Fruit fly (Drosophila melanogaster) whole organism, prepupa: Measurements from ENCODE around the gene CG4702.

Experiments
- CG10631 ChIP-seq: fragments of 200-800 bp; sonication (Bioruptor generic); optimal IDR thresholded peaks from 2 replicates; lab custom pipeline; 2016; ENCODE audit warnings: missing biosample characterization, missing genetic modification characterization
- CG10669 ChIP-seq: fragments of 200-800 bp; sonication (Bioruptor generic); optimal IDR thresholded peaks from 3 replicates; lab custom pipeline; 2018; ENCODE audit warnings: missing biosample characterization, mild to moderate bottlenecking, missing genetic modification characterization, moderate library complexity
- CG11294 ChIP-seq: fragments of 200-800 bp; sonication (Bioruptor generic); IDR thresholded peaks from 2 replicates; pipeline ENCODE4 v1.3.6; 2022; ENCODE audit warnings: missing biosample characterization, missing genetic modification characterization
- CG11762 ChIP-seq: fragments of 200-800 bp; sonication (Bioruptor generic); optimal IDR thresholded peaks from 3 replicates; lab custom pipeline; 2016; ENCODE audit warnings: missing biosample characterization, missing genetic modification characterization; ENCODE audit not compliant: insufficient read depth
- CG11902 ChIP-seq: fragments of 200-800 bp; sonication (Bioruptor generic); optimal IDR thresholded peaks from 3 replicates; lab custom pipeline; 2016; ENCODE audit warnings: missing biosample characterization, missing genetic modification characterization
- CG15336 ChIP-seq: fragments of 200-800 bp; sonication (Bioruptor generic); IDR thresholded peaks from 2 replicates; pipeline ENCODE4 v1.3.6; 2022; ENCODE audit warnings: missing biosample characterization, missing genetic modification characterization
- CG1621 ChIP-seq: fragments of 200-800 bp; sonication (Bioruptor generic); optimal IDR thresholded peaks from 3 replicates; lab custom pipeline; 2018; ENCODE audit warnings: missing biosample characterization, mild to moderate bottlenecking, missing genetic modification characterization
- CG16779 ChIP-seq: fragments of 200-800 bp; sonication (Bioruptor generic); optimal IDR thresholded peaks from 3 replicates; lab custom pipeline; 2017; ENCODE audit warnings: missing biosample characterization, mild to moderate bottlenecking, missing genetic modification characterization
- CG3032 ChIP-seq: fragments of 200-800 bp; optimal IDR thresholded peaks from 2 replicates; lab custom pipeline; 2019; ENCODE audit warnings: missing biosample characterization, mild to moderate bottlenecking, missing genetic modification characterization, moderate library complexity
- CG31627 ChIP-seq: fragments of 200-800 bp; sonication (Bioruptor generic); optimal IDR thresholded peaks from 3 replicates; lab custom pipeline; 2016; ENCODE audit warnings: missing biosample characterization, missing genetic modification characterization
- CG32006 ChIP-seq: fragments of 200-800 bp; sonication (Bioruptor generic); optimal IDR thresholded peaks from 3 replicates; lab custom pipeline; 2017; ENCODE audit warnings: missing biosample characterization, mild to moderate bottlenecking, missing genetic modification characterization
- CG34406 ChIP-seq: fragments of 200-800 bp; sonication (Bioruptor generic); optimal IDR thresholded peaks from 3 replicates; lab custom pipeline; 2016; ENCODE audit warnings: missing biosample characterization, missing genetic modification characterization
- CG3919 ChIP-seq: fragments of 200-800 bp; sonication (Bioruptor generic); optimal IDR thresholded peaks from 3 replicates; lab custom pipeline; 2016; ENCODE audit warnings: missing biosample characterization, missing genetic modification characterization
- CG4318 ChIP-seq: fragments of 200-800 bp; sonication (Bioruptor generic); optimal IDR thresholded peaks from 3 replicates; lab custom pipeline; 2017; ENCODE audit warnings: missing biosample characterization, mild to moderate bottlenecking, missing genetic modification characterization
- CG6163 ChIP-seq: fragments of 200-800 bp; sonication (Bioruptor generic); IDR thresholded peaks from 3 replicates; pipeline ENCODE4 v1.3.6; 2022; ENCODE audit warnings: missing biosample characterization, missing genetic modification characterization
- CG6276 ChIP-seq: fragments of 200-800 bp; sonication (Bioruptor generic); optimal IDR thresholded peaks from 2 replicates; lab custom pipeline; 2017; ENCODE audit warnings: missing biosample characterization, mild to moderate bottlenecking, missing genetic modification characterization
- CG6792 ChIP-seq: fragments of 200-800 bp; sonication (Bioruptor generic); optimal IDR thresholded peaks from 3 replicates; lab custom pipeline; 2016; ENCODE audit warnings: missing biosample characterization, missing genetic modification characterization
- CG6808 ChIP-seq: fragments of 200-800 bp; sonication (Bioruptor generic); optimal IDR thresholded peaks from 3 replicates; lab custom pipeline; 2017; ENCODE audit warnings: missing biosample characterization, missing genetic modification characterization, mild to moderate bottlenecking, moderate library complexity, missing genetic modification reagents
- CG6854 ChIP-seq: fragments of 200-800 bp; sonication (Bioruptor generic); optimal IDR thresholded peaks from 2 replicates; lab custom pipeline; 2017; ENCODE audit warnings: missing biosample characterization, mild to moderate bottlenecking, missing genetic modification characterization
- CG7368 ChIP-seq: fragments of 200-800 bp; sonication (Bioruptor generic); optimal IDR thresholded peaks from 3 replicates; lab custom pipeline; 2016; ENCODE audit warnings: missing biosample characterization, missing genetic modification characterization
- CG8319 ChIP-seq: fragments of 200-800 bp; sonication (Bioruptor generic); optimal IDR thresholded peaks from 3 replicates; lab custom pipeline; 2016; ENCODE audit warnings: missing biosample characterization, missing genetic modification characterization
- CG8632 ChIP-seq: fragments of 200-800 bp; sonication (Bioruptor generic); optimal IDR thresholded peaks from 3 replicates; lab custom pipeline; 2016; ENCODE audit warnings: missing biosample characterization, missing genetic modification characterization
- CG9139 ChIP-seq: fragments of 200-800 bp; sonication (Bioruptor generic); optimal IDR thresholded peaks from 3 replicates; lab custom pipeline; 2017; ENCODE audit warnings: missing biosample characterization, mild to moderate bottlenecking, missing genetic modification characterization
- Eip75B ChIP-seq: fragments of 200-800 bp; sonication (Bioruptor generic); optimal IDR thresholded peaks from 3 replicates; lab custom pipeline; 2016; ENCODE audit warnings: missing biosample characterization, missing genetic modification characterization
- Eip78C ChIP-seq: fragments of 200-800 bp; sonication (Bioruptor generic); peaks from one replicate; lab custom pipeline; 2016; ENCODE audit warnings: missing biosample characterization, missing genetic modification characterization
- Eip93F ChIP-seq: fragments of 200-800 bp; sonication (Bioruptor generic); optimal IDR thresholded peaks from 2 replicates; lab custom pipeline; 2016; ENCODE audit warnings: missing biosample characterization, mild to moderate bottlenecking, missing genetic modification characterization
- Ets21C ChIP-seq: fragments of 200-800 bp; sonication (Bioruptor generic); optimal IDR thresholded peaks from 3 replicates; lab custom pipeline; 2016; ENCODE audit warnings: missing biosample characterization, missing genetic modification characterization
- Ets96B ChIP-seq: fragments of 200-800 bp; optimal IDR thresholded peaks from 2 replicates; lab custom pipeline; 2019; ENCODE audit warnings: missing biosample characterization, mild to moderate bottlenecking, missing genetic modification characterization, moderate library complexity
- Gug ChIP-seq: fragments of 200-800 bp; sonication (Bioruptor generic); IDR thresholded peaks from 2 replicates; pipeline ENCODE4 v1.3.6; 2022; ENCODE audit warnings: missing biosample characterization, missing genetic modification characterization
- Hr39 ChIP-seq: fragments of 200-800 bp; sonication (Bioruptor generic); optimal IDR thresholded peaks from 2 replicates; lab custom pipeline; 2016; ENCODE audit warnings: missing biosample characterization, missing genetic modification characterization
- Hr4 ChIP-seq: fragments of 200-800 bp; sonication (Bioruptor generic); optimal IDR thresholded peaks from 3 replicates; lab custom pipeline; 2016; ENCODE audit warnings: missing biosample characterization, missing genetic modification characterization
- Lpt ChIP-seq: fragments of 200-800 bp; sonication (Bioruptor generic); optimal IDR thresholded peaks from 3 replicates; lab custom pipeline; 2016; ENCODE audit warnings: missing biosample characterization, missing genetic modification characterization
- Met ChIP-seq: fragments of 200-800 bp; sonication (Bioruptor generic); optimal IDR thresholded peaks from 3 replicates; lab custom pipeline; 2016; ENCODE audit warnings: missing biosample characterization, missing genetic modification characterization
- OdsH ChIP-seq: fragments of 200-800 bp; sonication (Bioruptor generic); optimal IDR thresholded peaks from 3 replicates; lab custom pipeline; 2016; ENCODE audit warnings: missing biosample characterization, missing genetic modification characterization
- Smox ChIP-seq: fragments of 200-800 bp; sonication (Bioruptor generic); optimal IDR thresholded peaks from 3 replicates; lab custom pipeline; 2016; ENCODE audit warnings: missing biosample characterization, missing genetic modification characterization
- Sox102F ChIP-seq: fragments of 200-800 bp; sonication (Bioruptor generic); optimal IDR thresholded peaks from 2 replicates; lab custom pipeline; 2016; ENCODE audit warnings: missing biosample characterization, mild to moderate bottlenecking, missing genetic modification characterization
- Sox14 ChIP-seq: fragments of 200-800 bp; sonication (Bioruptor generic); optimal IDR thresholded peaks from 3 replicates; lab custom pipeline; 2016; ENCODE audit warnings: missing biosample characterization, missing genetic modification characterization
- Sox15 ChIP-seq: fragments of 200-800 bp; sonication (Bioruptor generic); optimal IDR thresholded peaks from 3 replicates; lab custom pipeline; 2016; ENCODE audit warnings: missing biosample characterization, missing genetic modification characterization
- achi ChIP-seq: fragments of 200-800 bp; sonication (Bioruptor generic); optimal IDR thresholded peaks from 3 replicates; lab custom pipeline; 2016; ENCODE audit warnings: missing biosample characterization, missing genetic modification characterization
- acj6 ChIP-seq: fragments of 200-800 bp; sonication (Bioruptor generic); optimal IDR thresholded peaks from 3 replicates; lab custom pipeline; 2016; ENCODE audit warnings: missing biosample characterization, missing genetic modification characterization
- dsx ChIP-seq: fragments of 200-800 bp; optimal IDR thresholded peaks from 3 replicates; lab custom pipeline; 2019; ENCODE audit warnings: missing biosample characterization, mild to moderate bottlenecking, missing genetic modification characterization, moderate library complexity; ENCODE audit not compliant: poor library complexity, severe bottlenecking
- eg ChIP-seq: fragments of 200-800 bp; sonication (Bioruptor generic); IDR thresholded peaks from 3 replicates; pipeline ENCODE4 v1.3.6; 2022; ENCODE audit warnings: missing biosample characterization, missing genetic modification characterization
- fd85E ChIP-seq: fragments of 200-800 bp; sonication (Bioruptor generic); optimal IDR thresholded peaks from 3 replicates; lab custom pipeline; 2016; ENCODE audit warnings: missing biosample characterization, missing genetic modification characterization
- fkh ChIP-seq: fragments of 200-800 bp; sonication (Bioruptor generic); optimal IDR thresholded peaks from 3 replicates; lab custom pipeline; 2017; ENCODE audit warnings: missing biosample characterization, mild to moderate bottlenecking, missing genetic modification characterization, moderate library complexity
- net ChIP-seq: fragments of 200-800 bp; sonication (Bioruptor generic); optimal IDR thresholded peaks from 3 replicates; lab custom pipeline; 2016; ENCODE audit warnings: missing biosample characterization, missing genetic modification characterization
- pdm3 ChIP-seq: fragments of 200-800 bp; sonication (Bioruptor generic); optimal IDR thresholded peaks from 3 replicates; lab custom pipeline; 2016; ENCODE audit warnings: missing biosample characterization, missing genetic modification characterization
- salr ChIP-seq, 2 experiments: fragments of 200-800 bp; sonication (Bioruptor generic); optimal IDR thresholded peaks; 3 replicates each; lab custom pipeline; 2016 to 2018; ENCODE audit warnings: missing biosample characterization in 2 of 2, missing genetic modification characterization in 2 of 2, mild to moderate bottlenecking in 1 of 2
- spab ChIP-seq: fragments of 200-800 bp; sonication (Bioruptor generic); optimal IDR thresholded peaks from 2 replicates; lab custom pipeline; 2017; ENCODE audit warnings: missing biosample characterization, mild to moderate bottlenecking, missing genetic modification characterization, missing genetic modification reagents
- ss ChIP-seq, 2 experiments: fragments of 200-800 bp; sonication (Bioruptor generic); optimal IDR thresholded peaks; 2 replicates in 1 of 2; 3 replicates in 1 of 2; lab custom pipeline; 2017 to 2018; ENCODE audit warnings: mild to moderate bottlenecking in 2 of 2, missing biosample characterization in 2 of 2, missing genetic modification characterization in 2 of 2, moderate library complexity in 1 of 2
- svp ChIP-seq: fragments of 200-800 bp; sonication (Bioruptor generic); peaks from one replicate; lab custom pipeline; 2016; ENCODE audit warnings: missing biosample characterization, missing genetic modification characterization
- topi ChIP-seq: fragments of 200-800 bp; sonication (Bioruptor generic); optimal IDR thresholded peaks from 3 replicates; lab custom pipeline; 2016; ENCODE audit warnings: missing biosample characterization, missing genetic modification characterization
- vri ChIP-seq: fragments of 200-800 bp; sonication (Bioruptor generic); optimal IDR thresholded peaks from 3 replicates; lab custom pipeline; 2016; ENCODE audit warnings: missing biosample characterization, mild to moderate bottlenecking, missing genetic modification characterization

Gene CG4702

DNA sequence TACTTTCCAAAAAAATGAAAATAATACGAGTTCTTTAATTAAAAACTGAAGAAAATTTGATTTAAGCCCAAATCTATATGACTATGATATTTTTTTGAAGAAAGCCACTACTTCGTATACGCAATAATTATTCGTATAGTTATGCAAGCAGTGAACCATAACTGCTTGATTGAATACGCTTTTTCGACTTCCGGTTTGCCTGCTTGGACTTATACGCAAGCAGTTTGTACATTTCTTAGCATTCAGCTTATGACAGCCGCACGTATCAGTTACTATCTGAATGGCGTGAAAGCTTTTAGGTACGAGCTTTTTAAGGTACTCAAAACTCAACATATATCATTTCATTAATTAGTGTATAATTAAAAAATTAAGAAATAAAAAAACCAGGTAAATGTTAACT is 6.8 kb downstream of the CG4702 start:
- peak; percentile 79 for TF ChIP-seq pdm3 (GFP tag; lab: Kevin White, UChicago)
- peak; percentile 37 for TF ChIP-seq Ets96B (tag; lab: Kevin White, UChicago)
- TF ChIP-seq CG6276 (GFP tag; lab: Kevin White, UChicago): no peak
- peak; percentile 64 for TF ChIP-seq fkh (GFP tag; lab: Kevin White, UChicago)
- TF ChIP-seq achi (GFP tag; lab: Kevin White, UChicago): peak; percentile 68
- peak; percentile 81 for TF ChIP-seq CG10631
- peak; percentile 69 for TF ChIP-seq Sox102F (GFP tag; lab: Kevin White, UChicago)
- TF ChIP-seq CG3919: peak; percentile 83
- TF ChIP-seq Hr39 (GFP tag; lab: Kevin White, UChicago): peak; percentile 85
- peak; percentile 12; the same call in 1 of the 2 replicates for TF ChIP-seq CG11294 (GFP tag; lab: Robert Waterston, UW)
- peak; percentile 57 for TF ChIP-seq Sox14 (GFP tag; lab: Kevin White, UChicago)
- peak; percentile 33 for TF ChIP-seq spab (GFP tag; lab: Kevin White, UChicago)
- TF ChIP-seq Eip75B (GFP tag; lab: Kevin White, UChicago): peak; percentile 81
- peak; percentile 70 for TF ChIP-seq net
- TF ChIP-seq vri (GFP tag; lab: Kevin White, UChicago): peak; percentile 62
- peak; percentile 79 for TF ChIP-seq svp (GFP tag; lab: Kevin White, UChicago)
- peak; percentile 70 for TF ChIP-seq CG3032 (tag; lab: Kevin White, UChicago)
- TF ChIP-seq CG8319 (GFP tag; lab: Kevin White, UChicago): peak; percentile 79
- no peak for TF ChIP-seq Eip93F (GFP tag; lab: Kevin White, UChicago)
- peak; percentile 61 for TF ChIP-seq Ets21C (GFP tag; lab: Kevin White, UChicago)
- peak; percentile 75 for TF ChIP-seq topi
- peak; percentile 1 for TF ChIP-seq Lpt
- peak; percentile 43 to 84 for TF ChIP-seq salr (GFP tag; optimal IDR thresholded peaks at IDR 0.05; lab: Kevin White, UChicago)
- TF ChIP-seq CG4318 (GFP tag; lab: Kevin White, UChicago): peak; percentile 10
- TF ChIP-seq CG34406 (GFP tag; lab: Kevin White, UChicago): peak; percentile 71
- peak; percentile 59 for TF ChIP-seq Smox (GFP tag; lab: Kevin White, UChicago)
- TF ChIP-seq eg: peak; percentile 84
- no peak for TF ChIP-seq CG15336 (GFP tag; lab: Robert Waterston, UW)
- TF ChIP-seq OdsH: peak; percentile 75
- TF ChIP-seq CG10669 (GFP tag; lab: Kevin White, UChicago): peak; percentile 75
- TF ChIP-seq fd85E: peak; percentile 21
- peak; percentile 69 for TF ChIP-seq Met (GFP tag; lab: Kevin White, UChicago)
- TF ChIP-seq CG6854 (GFP tag; lab: Kevin White, UChicago): no peak
- peak; percentile 67 for TF ChIP-seq dsx (GFP tag; lab: Kevin White, UChicago)
- TF ChIP-seq CG32006 (GFP tag; lab: Kevin White, UChicago): peak; percentile 50
- peak; percentile 94 for TF ChIP-seq CG6163 (GFP tag; lab: Robert Waterston, UW)
- peak; percentile 70 for TF ChIP-seq Gug (GFP tag; lab: Robert Waterston, UW)
- TF ChIP-seq CG31627 (GFP tag; lab: Kevin White, UChicago): peak; percentile 85
- peak; percentile 73 for TF ChIP-seq CG7368 (GFP tag; lab: Kevin White, UChicago)
- TF ChIP-seq acj6 (GFP tag; lab: Kevin White, UChicago): peak; percentile 78
- TF ChIP-seq CG8632 (GFP tag; lab: Kevin White, UChicago): peak; percentile 48
- peak; percentile 59 for TF ChIP-seq CG11762 (GFP tag; lab: Kevin White, UChicago)
- TF ChIP-seq CG11902 (GFP tag; lab: Kevin White, UChicago): peak; percentile 73
- peak; percentile 35 for TF ChIP-seq CG6808 (GFP tag; lab: Kevin White, UChicago)
- TF ChIP-seq Sox15: peak; percentile 65
- peak; percentile 81 for TF ChIP-seq CG1621 (tag; lab: Kevin White, UChicago)
- TF ChIP-seq CG6792 (GFP tag; lab: Kevin White, UChicago): peak; percentile 77
- TF ChIP-seq CG9139: peak; percentile 45
- TF ChIP-seq CG16779: peak; percentile 36
- peak; percentile 26 for TF ChIP-seq Hr4 (GFP tag; lab: Kevin White, UChicago)
- peak; percentile 7 to 42 for TF ChIP-seq ss (GFP tag; optimal IDR thresholded peaks at IDR 0.05; lab: Kevin White, UChicago)
- TF ChIP-seq Eip78C (GFP tag; lab: Kevin White, UChicago): peak; percentile 90
